Worm (Caenorhabditis elegans): ENCODE data around the gene F26D11.2.

The F26D11.2 gene

ce11 chrV:7955168-7955567 lies 3.9 kb upstream of the F26D11.2 start, which contains the start of gene F26D11.12:
Gene F26D11.12, minus strand, starts transcription at chrV:7955312.
- TF ChIP-seq ceh-82 (tag; optimal IDR thresholded peaks at IDR 0.05) (peak in 1 of 3 experiments; percentile 4), skn-1 (tag; optimal IDR thresholded peaks at IDR 0.05) (peak; percentile 62), efl-1 (optimal IDR thresholded peaks at IDR 0.05) (peak; percentile 56 to 66), efl-1 (GFP tag; optimal IDR thresholded peaks at IDR 0.05 in 1 of 2) (peak; percentile 68 to 98), alr-1 (tag; optimal IDR thresholded peaks at IDR 0.05; ENCODE audit: borderline replicate concordance) (no peak), ceh-8 (GFP tag; optimal IDR thresholded peaks at IDR 0.05) (no peak), nhr-47 (tag; optimal IDR thresholded peaks at IDR 0.05) (no peak), zip-4 (GFP tag; optimal IDR thresholded peaks at IDR 0.05) (peak; percentile 38), lin-35 (GFP tag; optimal IDR thresholded peaks at IDR 0.05) (peak; percentile 22 to 86), lsy-2 (tag; optimal IDR thresholded peaks at IDR 0.05) (peak in 1 of 2 experiments; percentile 44), dpl-1 (GFP tag; optimal IDR thresholded peaks at IDR 0.05) (peak; percentile 44 to 73 (median 66)), lin-39 (tag; optimal IDR thresholded peaks at IDR 0.05) (no peak), C16A3.4 (tag; optimal IDR thresholded peaks at IDR 0.05) (peak; percentile 15), zag-1 (tag; optimal IDR thresholded peaks at IDR 0.05) (no peak)

ce11 chrV:7956218-7956617 lies 2.9 kb upstream of the F26D11.2 start, which contains the start of gene pals-34:
Gene pals-34, minus strand, starts transcription at chrV:7956497.
- TF ChIP-seq dsc-1 (tag; optimal IDR thresholded peaks at IDR 0.05) (no peak), nhr-19 (GFP tag; conservative IDR thresholded peaks at IDR 0.05) (no peak), efl-1 (optimal IDR thresholded peaks at IDR 0.05) (no peak), efl-1 (GFP tag; optimal IDR thresholded peaks at IDR 0.05 in 1 of 2) (peak in 1 of 2 experiments; percentile 87), lsy-2 (tag; optimal IDR thresholded peaks at IDR 0.05) (no peak), F16B12.6 (tag; optimal IDR thresholded peaks at IDR 0.05) (no peak), unc-130 (tag; optimal IDR thresholded peaks at IDR 0.05) (no peak), fkh-8 (tag; optimal IDR thresholded peaks at IDR 0.05) (no peak)

ce11 chrV:7964429-7964828 lies 5.4 kb downstream of the F26D11.2 start:
- TF ChIP-seq fos-1 (tag; optimal IDR thresholded peaks at IDR 0.05) (no peak), zip-4 (GFP tag; optimal IDR thresholded peaks at IDR 0.05) (no peak), grh-1 (GFP tag; IDR thresholded peaks at IDR 0.05) (no peak)

- TF ChIP-seq snpc-4 (tag; optimal IDR thresholded peaks at IDR 0.05), result no peak
- no peak for TF ChIP-seq ztf-11 (tag; optimal IDR thresholded peaks at IDR 0.05)
- no peak for TF ChIP-seq blmp-1 (tag; optimal IDR thresholded peaks at IDR 0.05)
- no peak for TF ChIP-seq lin-14 (GFP tag; optimal IDR thresholded peaks at IDR 0.05)
- no peak for TF ChIP-seq lin-35 (GFP tag; optimal IDR thresholded peaks at IDR 0.05)
- no peak for TF ChIP-seq mab-9 (GFP tag; IDR thresholded peaks at IDR 0.05)
- no peak for TF ChIP-seq mef-2 (tag; optimal IDR thresholded peaks at IDR 0.05)
- TF ChIP-seq elt-3 (tag; optimal IDR thresholded peaks at IDR 0.05), result no peak
- no peak for TF ChIP-seq pax-3 (tag; optimal IDR thresholded peaks at IDR 0.05)
These were observed 10.0 kb downstream of the F26D11.2 start, which contains the start of gene che-7 for ce11 chrV:7969107-7969506. Gene che-7, minus strand, starts transcription at chrV:7969207.

- TF ChIP-seq nhr-71 (tag; optimal IDR thresholded peaks at IDR 0.05) (peak; percentile 51), egl-13 (tag; optimal IDR thresholded peaks at IDR 0.05) (peak; percentile 22), lsy-2 (tag; optimal IDR thresholded peaks at IDR 0.05) (peak in 1 of 2 experiments; percentile 1), nhr-47 (tag; optimal IDR thresholded peaks at IDR 0.05) (peak; percentile 41), elt-2 (tag; optimal IDR thresholded peaks at IDR 0.05) (no peak), dsc-1 (tag; optimal IDR thresholded peaks at IDR 0.05) (peak; percentile 46), sox-4 (tag; optimal IDR thresholded peaks at IDR 0.05) (peak; percentile 32), ets-5 (GFP tag; IDR thresholded peaks at IDR 0.05) (no peak), fkh-8 (tag; optimal IDR thresholded peaks at IDR 0.05) (peak; percentile 77), nhr-20 (tag; optimal IDR thresholded peaks at IDR 0.05) (peak; percentile 43), lin-14 (GFP tag; optimal IDR thresholded peaks at IDR 0.05) (peak; percentile 16)
These were observed 11.4 kb downstream of the F26D11.2 start for ce11 chrV:7970519-7970918.

Data from whole organism, L1 larva.